Worm (Caenorhabditis elegans): ENCODE data around the gene peli-1.

ce11 chrV:5668968-5669367, 36.6 kb upstream of the peli-1 start:
- TF ChIP-seq zag-1 (tag; optimal IDR thresholded peaks at IDR 0.05) (no peak), ceh-82 (tag; optimal IDR thresholded peaks at IDR 0.05) (no peak), nfya-1 (tag; optimal IDR thresholded peaks at IDR 0.05; ENCODE audit: insufficient read depth) (no peak), jun-1 (tag; optimal IDR thresholded peaks at IDR 0.05) (no peak), lin-39 (tag; optimal IDR thresholded peaks at IDR 0.05) (no peak), fkh-10 (GFP tag; optimal IDR thresholded peaks at IDR 0.05) (no peak), elt-3 (tag; optimal IDR thresholded peaks at IDR 0.05) (no peak), nhr-28 (tag; optimal IDR thresholded peaks at IDR 0.05) (no peak), elt-1 (tag; optimal IDR thresholded peaks at IDR 0.05) (no peak), ztf-11 (tag; optimal IDR thresholded peaks at IDR 0.05) (no peak), nhr-77 (tag; optimal IDR thresholded peaks at IDR 0.05) (no peak), ceh-16 (tag; optimal IDR thresholded peaks at IDR 0.05) (no peak)

Data from whole organism, L3 larva.